Fruit fly (Drosophila melanogaster) whole organism, prepupa: ENCODE measurements around the gene SP1029.

Experiments
- Blimp-1 ChIP-seq: fragments of 200-800 bp; sonication (Bioruptor generic); optimal IDR thresholded peaks from 3 replicates; lab custom pipeline; 2017; ENCODE audit warnings: missing biosample characterization, missing genetic modification characterization, mild to moderate bottlenecking, moderate library complexity, missing genetic modification reagents
- CG10669 ChIP-seq: fragments of 200-800 bp; sonication (Bioruptor generic); optimal IDR thresholded peaks from 3 replicates; lab custom pipeline; 2018; ENCODE audit warnings: missing biosample characterization, mild to moderate bottlenecking, missing genetic modification characterization, moderate library complexity
- CG11294 ChIP-seq: fragments of 200-800 bp; sonication (Bioruptor generic); IDR thresholded peaks from 2 replicates; pipeline ENCODE4 v1.3.6; 2022; ENCODE audit warnings: missing biosample characterization, missing genetic modification characterization
- CG11762 ChIP-seq: fragments of 200-800 bp; sonication (Bioruptor generic); optimal IDR thresholded peaks from 3 replicates; lab custom pipeline; 2016; ENCODE audit warnings: missing biosample characterization, missing genetic modification characterization; ENCODE audit not compliant: insufficient read depth
- CG11902 ChIP-seq: fragments of 200-800 bp; sonication (Bioruptor generic); optimal IDR thresholded peaks from 3 replicates; lab custom pipeline; 2016; ENCODE audit warnings: missing biosample characterization, missing genetic modification characterization
- CG15336 ChIP-seq: fragments of 200-800 bp; sonication (Bioruptor generic); IDR thresholded peaks from 2 replicates; pipeline ENCODE4 v1.3.6; 2022; ENCODE audit warnings: missing biosample characterization, missing genetic modification characterization
- CG1621 ChIP-seq: fragments of 200-800 bp; sonication (Bioruptor generic); optimal IDR thresholded peaks from 3 replicates; lab custom pipeline; 2018; ENCODE audit warnings: missing biosample characterization, mild to moderate bottlenecking, missing genetic modification characterization
- CG16779 ChIP-seq: fragments of 200-800 bp; sonication (Bioruptor generic); optimal IDR thresholded peaks from 3 replicates; lab custom pipeline; 2017; ENCODE audit warnings: missing biosample characterization, mild to moderate bottlenecking, missing genetic modification characterization
- CG3032 ChIP-seq: fragments of 200-800 bp; optimal IDR thresholded peaks from 2 replicates; lab custom pipeline; 2019; ENCODE audit warnings: missing biosample characterization, mild to moderate bottlenecking, missing genetic modification characterization, moderate library complexity
- CG34406 ChIP-seq: fragments of 200-800 bp; sonication (Bioruptor generic); optimal IDR thresholded peaks from 3 replicates; lab custom pipeline; 2016; ENCODE audit warnings: missing biosample characterization, missing genetic modification characterization
- CG3919 ChIP-seq: fragments of 200-800 bp; sonication (Bioruptor generic); optimal IDR thresholded peaks from 3 replicates; lab custom pipeline; 2016; ENCODE audit warnings: missing biosample characterization, missing genetic modification characterization
- CG4318 ChIP-seq: fragments of 200-800 bp; sonication (Bioruptor generic); optimal IDR thresholded peaks from 3 replicates; lab custom pipeline; 2017; ENCODE audit warnings: missing biosample characterization, mild to moderate bottlenecking, missing genetic modification characterization
- CG6163 ChIP-seq: fragments of 200-800 bp; sonication (Bioruptor generic); IDR thresholded peaks from 3 replicates; pipeline ENCODE4 v1.3.6; 2022; ENCODE audit warnings: missing biosample characterization, missing genetic modification characterization
- CG6276 ChIP-seq: fragments of 200-800 bp; sonication (Bioruptor generic); optimal IDR thresholded peaks from 2 replicates; lab custom pipeline; 2017; ENCODE audit warnings: missing biosample characterization, mild to moderate bottlenecking, missing genetic modification characterization
- CG6792 ChIP-seq: fragments of 200-800 bp; sonication (Bioruptor generic); optimal IDR thresholded peaks from 3 replicates; lab custom pipeline; 2016; ENCODE audit warnings: missing biosample characterization, missing genetic modification characterization
- CG6854 ChIP-seq: fragments of 200-800 bp; sonication (Bioruptor generic); optimal IDR thresholded peaks from 2 replicates; lab custom pipeline; 2017; ENCODE audit warnings: missing biosample characterization, mild to moderate bottlenecking, missing genetic modification characterization
- CG7368 ChIP-seq: fragments of 200-800 bp; sonication (Bioruptor generic); optimal IDR thresholded peaks from 3 replicates; lab custom pipeline; 2016; ENCODE audit warnings: missing biosample characterization, missing genetic modification characterization
- CG8119 ChIP-seq: fragments of 200-800 bp; sonication (Bioruptor generic); IDR thresholded peaks from 3 replicates; pipeline ENCODE4 v1.3.6; 2022; ENCODE audit warnings: missing biosample characterization, missing genetic modification characterization
- CG8319 ChIP-seq: fragments of 200-800 bp; sonication (Bioruptor generic); optimal IDR thresholded peaks from 3 replicates; lab custom pipeline; 2016; ENCODE audit warnings: missing biosample characterization, missing genetic modification characterization
- CG9139 ChIP-seq: fragments of 200-800 bp; sonication (Bioruptor generic); optimal IDR thresholded peaks from 3 replicates; lab custom pipeline; 2017; ENCODE audit warnings: missing biosample characterization, mild to moderate bottlenecking, missing genetic modification characterization
- Eip78C ChIP-seq: fragments of 200-800 bp; sonication (Bioruptor generic); peaks from one replicate; lab custom pipeline; 2016; ENCODE audit warnings: missing biosample characterization, missing genetic modification characterization
- Eip93F ChIP-seq: fragments of 200-800 bp; sonication (Bioruptor generic); optimal IDR thresholded peaks from 2 replicates; lab custom pipeline; 2016; ENCODE audit warnings: missing biosample characterization, mild to moderate bottlenecking, missing genetic modification characterization
- Ets21C ChIP-seq: fragments of 200-800 bp; sonication (Bioruptor generic); optimal IDR thresholded peaks from 3 replicates; lab custom pipeline; 2016; ENCODE audit warnings: missing biosample characterization, missing genetic modification characterization
- Gug ChIP-seq: fragments of 200-800 bp; sonication (Bioruptor generic); IDR thresholded peaks from 2 replicates; pipeline ENCODE4 v1.3.6; 2022; ENCODE audit warnings: missing biosample characterization, missing genetic modification characterization
- Hr38 ChIP-seq: sonication (Bioruptor generic); optimal IDR thresholded peaks from 2 replicates; lab custom pipeline; 2016; ENCODE audit warnings: missing biosample characterization, missing genetic modification characterization
- Hr39 ChIP-seq: fragments of 200-800 bp; sonication (Bioruptor generic); optimal IDR thresholded peaks from 2 replicates; lab custom pipeline; 2016; ENCODE audit warnings: missing biosample characterization, missing genetic modification characterization
- Hr4 ChIP-seq: fragments of 200-800 bp; sonication (Bioruptor generic); optimal IDR thresholded peaks from 3 replicates; lab custom pipeline; 2016; ENCODE audit warnings: missing biosample characterization, missing genetic modification characterization
- Lpt ChIP-seq: fragments of 200-800 bp; sonication (Bioruptor generic); optimal IDR thresholded peaks from 3 replicates; lab custom pipeline; 2016; ENCODE audit warnings: missing biosample characterization, missing genetic modification characterization
- Met ChIP-seq: fragments of 200-800 bp; sonication (Bioruptor generic); optimal IDR thresholded peaks from 3 replicates; lab custom pipeline; 2016; ENCODE audit warnings: missing biosample characterization, missing genetic modification characterization
- OdsH ChIP-seq: fragments of 200-800 bp; sonication (Bioruptor generic); optimal IDR thresholded peaks from 3 replicates; lab custom pipeline; 2016; ENCODE audit warnings: missing biosample characterization, missing genetic modification characterization
- Sox102F ChIP-seq: fragments of 200-800 bp; sonication (Bioruptor generic); optimal IDR thresholded peaks from 2 replicates; lab custom pipeline; 2016; ENCODE audit warnings: missing biosample characterization, mild to moderate bottlenecking, missing genetic modification characterization
- Sox15 ChIP-seq: fragments of 200-800 bp; sonication (Bioruptor generic); optimal IDR thresholded peaks from 3 replicates; lab custom pipeline; 2016; ENCODE audit warnings: missing biosample characterization, missing genetic modification characterization
- acj6 ChIP-seq: fragments of 200-800 bp; sonication (Bioruptor generic); optimal IDR thresholded peaks from 3 replicates; lab custom pipeline; 2016; ENCODE audit warnings: missing biosample characterization, missing genetic modification characterization
- dac ChIP-seq: fragments of 200-800 bp; sonication (Bioruptor generic); optimal IDR thresholded peaks from 2 replicates; lab custom pipeline; 2017; ENCODE audit warnings: missing biosample characterization, mild to moderate bottlenecking, missing genetic modification characterization
- dsx ChIP-seq: fragments of 200-800 bp; optimal IDR thresholded peaks from 3 replicates; lab custom pipeline; 2019; ENCODE audit warnings: missing biosample characterization, mild to moderate bottlenecking, missing genetic modification characterization, moderate library complexity; ENCODE audit not compliant: poor library complexity, severe bottlenecking
- eg ChIP-seq: fragments of 200-800 bp; sonication (Bioruptor generic); IDR thresholded peaks from 3 replicates; pipeline ENCODE4 v1.3.6; 2022; ENCODE audit warnings: missing biosample characterization, missing genetic modification characterization
- esn ChIP-seq: fragments of 200-800 bp; sonication (Bioruptor generic); optimal IDR thresholded peaks from 2 replicates; lab custom pipeline; 2016; ENCODE audit warnings: missing biosample characterization, mild to moderate bottlenecking, missing genetic modification characterization, moderate library complexity
- fd59A ChIP-seq: fragments of 200-800 bp; sonication (Bioruptor generic); optimal IDR thresholded peaks from 2 replicates; lab custom pipeline; 2017; ENCODE audit warnings: missing biosample characterization, mild to moderate bottlenecking, missing genetic modification characterization, missing genetic modification reagents
- fd85E ChIP-seq: fragments of 200-800 bp; sonication (Bioruptor generic); optimal IDR thresholded peaks from 3 replicates; lab custom pipeline; 2016; ENCODE audit warnings: missing biosample characterization, missing genetic modification characterization
- fkh ChIP-seq: fragments of 200-800 bp; sonication (Bioruptor generic); optimal IDR thresholded peaks from 3 replicates; lab custom pipeline; 2017; ENCODE audit warnings: missing biosample characterization, mild to moderate bottlenecking, missing genetic modification characterization, moderate library complexity
- lz ChIP-seq: fragments of 200-800 bp; sonication (Bioruptor generic); optimal IDR thresholded peaks from 3 replicates; lab custom pipeline; 2016; ENCODE audit warnings: missing biosample characterization, missing genetic modification characterization
- net ChIP-seq: fragments of 200-800 bp; sonication (Bioruptor generic); optimal IDR thresholded peaks from 3 replicates; lab custom pipeline; 2016; ENCODE audit warnings: missing biosample characterization, missing genetic modification characterization
- pdm3 ChIP-seq: fragments of 200-800 bp; sonication (Bioruptor generic); optimal IDR thresholded peaks from 3 replicates; lab custom pipeline; 2016; ENCODE audit warnings: missing biosample characterization, missing genetic modification characterization
- salr ChIP-seq, 2 experiments: fragments of 200-800 bp; sonication (Bioruptor generic); optimal IDR thresholded peaks; 3 replicates each; lab custom pipeline; 2016 to 2018; ENCODE audit warnings: missing biosample characterization in 2 of 2, missing genetic modification characterization in 2 of 2, mild to moderate bottlenecking in 1 of 2
- spab ChIP-seq: fragments of 200-800 bp; sonication (Bioruptor generic); optimal IDR thresholded peaks from 2 replicates; lab custom pipeline; 2017; ENCODE audit warnings: missing biosample characterization, mild to moderate bottlenecking, missing genetic modification characterization, missing genetic modification reagents
- ss ChIP-seq, 2 experiments: fragments of 200-800 bp; sonication (Bioruptor generic); optimal IDR thresholded peaks; 2 replicates in 1 of 2; 3 replicates in 1 of 2; lab custom pipeline; 2017 to 2018; ENCODE audit warnings: mild to moderate bottlenecking in 2 of 2, missing biosample characterization in 2 of 2, missing genetic modification characterization in 2 of 2, moderate library complexity in 1 of 2
- svp ChIP-seq: fragments of 200-800 bp; sonication (Bioruptor generic); peaks from one replicate; lab custom pipeline; 2016; ENCODE audit warnings: missing biosample characterization, missing genetic modification characterization
- topi ChIP-seq: fragments of 200-800 bp; sonication (Bioruptor generic); optimal IDR thresholded peaks from 3 replicates; lab custom pipeline; 2016; ENCODE audit warnings: missing biosample characterization, missing genetic modification characterization
- vri ChIP-seq: fragments of 200-800 bp; sonication (Bioruptor generic); optimal IDR thresholded peaks from 3 replicates; lab custom pipeline; 2016; ENCODE audit warnings: missing biosample characterization, mild to moderate bottlenecking, missing genetic modification characterization

SP1029 gene

DNA sequence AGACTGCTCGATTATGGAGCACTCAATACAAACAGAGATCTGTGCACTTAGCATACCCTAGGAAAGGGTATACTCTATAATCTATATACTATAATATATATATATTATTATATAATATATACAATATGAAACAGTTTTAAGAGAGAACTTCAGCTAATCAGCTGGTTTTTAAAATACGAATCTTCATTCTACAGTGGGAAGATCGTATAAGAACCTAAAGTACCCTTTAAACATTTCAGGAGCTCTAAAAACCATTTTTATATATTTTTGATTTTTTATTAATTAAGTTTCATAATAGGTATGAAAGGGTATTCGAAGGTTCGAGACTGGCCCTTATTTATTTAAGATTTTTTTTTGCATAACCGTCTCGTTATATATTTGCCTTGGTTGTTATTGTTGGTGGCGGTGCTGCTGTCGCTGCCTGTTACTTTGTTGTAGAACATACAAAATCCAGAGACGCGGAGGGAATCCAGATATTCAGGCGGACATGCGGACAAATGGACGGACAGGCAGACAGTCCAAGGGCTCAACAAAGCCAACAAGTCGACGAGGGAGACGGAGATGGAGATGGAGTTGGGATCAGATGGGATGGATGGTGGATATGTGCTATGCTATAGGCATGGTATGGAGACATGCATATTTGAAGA lies 29.4 kb upstream of the SP1029 start (continued):
- TF ChIP-seq CG15336 (GFP tag; lab: Robert Waterston, UW), result no peak
- TF ChIP-seq fd59A (GFP tag; lab: Kevin White, UChicago), result no peak
- no peak for TF ChIP-seq Hr38
- TF ChIP-seq CG10669, result peak; percentile 92
- TF ChIP-seq CG3032 (tag; lab: Kevin White, UChicago), result peak; percentile 95
- TF ChIP-seq Eip93F (GFP tag; lab: Kevin White, UChicago), result no peak
- TF ChIP-seq CG6276, result peak; percentile 39
- no peak for TF ChIP-seq Hr39 (GFP tag; lab: Kevin White, UChicago)
- TF ChIP-seq CG4318 (GFP tag; lab: Kevin White, UChicago), result no peak
- no peak for TF ChIP-seq dac
- peak; percentile 46 for TF ChIP-seq CG6854 (GFP tag; lab: Kevin White, UChicago)
- TF ChIP-seq fd85E (GFP tag; lab: Kevin White, UChicago), result no peak
- TF ChIP-seq CG8119, result no peak
- peak; percentile 21 for TF ChIP-seq topi (GFP tag; lab: Kevin White, UChicago)
- TF ChIP-seq spab (GFP tag; lab: Kevin White, UChicago), result peak; percentile 93
- peak; percentile 17 for TF ChIP-seq acj6
- TF ChIP-seq CG1621 (tag; lab: Kevin White, UChicago), result peak; percentile 21
- TF ChIP-seq Blimp-1 (GFP tag; lab: Kevin White, UChicago), result peak; percentile 38
- TF ChIP-seq pdm3, result peak; percentile 20
- no peak for TF ChIP-seq OdsH (GFP tag; lab: Kevin White, UChicago)
- TF ChIP-seq Sox102F (GFP tag; lab: Kevin White, UChicago), result no peak
- TF ChIP-seq CG11294 (GFP tag; lab: Robert Waterston, UW), result no peak

DNA sequence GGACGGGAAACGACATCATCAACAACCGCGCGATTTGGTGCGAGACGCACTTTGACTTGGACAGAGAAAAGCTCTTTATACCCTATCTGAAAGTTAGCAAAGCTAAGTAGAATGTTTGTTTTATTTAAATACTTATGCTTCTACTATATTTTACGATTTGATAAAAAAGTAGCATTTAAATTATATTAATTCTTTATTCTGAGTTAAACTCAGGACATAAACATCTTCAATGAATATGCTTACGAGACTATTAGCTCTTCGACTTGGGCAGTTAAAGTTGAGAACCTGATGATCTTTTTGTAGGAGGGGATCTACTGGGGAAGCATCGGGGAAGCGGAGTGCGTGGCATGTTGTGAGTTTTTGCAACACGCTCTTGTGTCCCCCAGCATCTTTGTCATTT lies 27.5 kb upstream of the SP1029 start:
- peak; percentile 71 for TF ChIP-seq Met (GFP tag; lab: Kevin White, UChicago)
- TF ChIP-seq vri (GFP tag; lab: Kevin White, UChicago), result peak; percentile 36
- TF ChIP-seq Hr39 (GFP tag; lab: Kevin White, UChicago), result peak; percentile 51
- peak; percentile 62 for TF ChIP-seq CG6792 (GFP tag; lab: Kevin White, UChicago)
- peak; percentile 56 to 60 for TF ChIP-seq salr (GFP tag; optimal IDR thresholded peaks at IDR 0.05; lab: Kevin White, UChicago)
- peak; percentile 73 for TF ChIP-seq Lpt
- TF ChIP-seq CG11294 (GFP tag; lab: Robert Waterston, UW), result no peak
- TF ChIP-seq ss (GFP tag; optimal IDR thresholded peaks at IDR 0.05; lab: Kevin White, UChicago), result peak; percentile 42 to 64
- no peak for TF ChIP-seq fd85E (GFP tag; lab: Kevin White, UChicago)
- TF ChIP-seq lz, result peak; percentile 52
- TF ChIP-seq eg (GFP tag; lab: Robert Waterston, UW), result peak; percentile 55; the same call in 1 of the 3 replicates
- peak; percentile 74 for TF ChIP-seq esn (GFP tag; lab: Kevin White, UChicago)
- no peak for TF ChIP-seq Sox15 (GFP tag; lab: Kevin White, UChicago)
- TF ChIP-seq net (GFP tag; lab: Kevin White, UChicago), result peak; percentile 53
- peak; percentile 72 for TF ChIP-seq dsx (GFP tag; lab: Kevin White, UChicago)
- no peak for TF ChIP-seq fkh (GFP tag; lab: Kevin White, UChicago)
- peak; percentile 53 for TF ChIP-seq Hr4 (GFP tag; lab: Kevin White, UChicago)
- peak; percentile 65 for TF ChIP-seq CG15336 (GFP tag; lab: Robert Waterston, UW)
- TF ChIP-seq CG11902 (GFP tag; lab: Kevin White, UChicago), result peak; percentile 47
- TF ChIP-seq Gug (GFP tag; lab: Robert Waterston, UW), result peak; percentile 37
- peak; percentile 71 for TF ChIP-seq CG3919 (GFP tag; lab: Kevin White, UChicago)
- TF ChIP-seq Eip78C (GFP tag; lab: Kevin White, UChicago), result peak; percentile 90
- peak; percentile 65 for TF ChIP-seq OdsH (GFP tag; lab: Kevin White, UChicago)
- TF ChIP-seq CG3032 (tag; lab: Kevin White, UChicago), result peak; percentile 83
- peak; percentile 41 for TF ChIP-seq CG6276
- peak; percentile 75 for TF ChIP-seq CG6163 (GFP tag; lab: Robert Waterston, UW)
- TF ChIP-seq Ets21C (GFP tag; lab: Kevin White, UChicago), result peak; percentile 9
- TF ChIP-seq CG34406 (GFP tag; lab: Kevin White, UChicago), result peak; percentile 65
- TF ChIP-seq svp (GFP tag; lab: Kevin White, UChicago), result peak; percentile 90
- TF ChIP-seq CG16779, result peak; percentile 29
- peak; percentile 74 for TF ChIP-seq fd59A (GFP tag; lab: Kevin White, UChicago)
- no peak for TF ChIP-seq CG8319
- TF ChIP-seq CG11762 (GFP tag; lab: Kevin White, UChicago), result peak; percentile 39
- TF ChIP-seq CG7368 (GFP tag; lab: Kevin White, UChicago), result peak; percentile 48
- peak; percentile 67 for TF ChIP-seq topi (GFP tag; lab: Kevin White, UChicago)
- no peak for TF ChIP-seq CG9139
